Worm (Caenorhabditis elegans) whole organism, L4 larva: ENCODE measurements around the gene Y57G11B.2.

Experiments
- mdl-1 ChIP-seq, 2 experiments: fragments of 150-350 bp in 1 of 2; sonication (generic microtip) in 1 of 2; optimal IDR thresholded peaks; 2 replicates each; lab custom pipeline; 2014 to 2017; ENCODE audit warnings: missing biosample characterization in 2 of 2, missing genetic modification characterization in 2 of 2
- mep-1 ChIP-seq: fragments of 150-350 bp; sonication (generic microtip); optimal IDR thresholded peaks from 3 replicates; lab custom pipeline; 2014; ENCODE audit warnings: missing biosample characterization, missing genetic modification characterization
- pha-4 ChIP-seq, 2 experiments: fragments of 150-350 bp in 1 of 2; fragments of 200-800 bp in 1 of 2; sonication (Bioruptor generic) in 1 of 2; IDR thresholded peaks in 1 of 2; optimal IDR thresholded peaks in 1 of 2; 2 replicates each; pipeline versions ENCODE4 v1.3.6 to Lab custom; 2014 to 2022; ENCODE audit warnings: missing genetic modification characterization in 2 of 2, missing genetic modification reagents in 2 of 2, missing biosample characterization in 1 of 2, missing compliant biosample characterization in 1 of 2
- rbr-2 ChIP-seq: sonication (generic microtip); optimal IDR thresholded peaks from 2 replicates; lab custom pipeline; 2016; ENCODE audit warnings: missing genotype, missing genetic modification characterization, missing compliant biosample characterization
- snpc-4 ChIP-seq: fragments of 150-350 bp; optimal IDR thresholded peaks from 2 replicates; lab custom pipeline; 2014; ENCODE audit warnings: missing biosample characterization, missing genetic modification characterization

- TF ChIP-seq rbr-2 (tag; lab: Kevin White, UChicago) (no peak), pha-4 (GFP tag; IDR thresholded peaks at IDR 0.05; lab: Robert Waterston, UW) (no peak), pha-4 (tag; optimal IDR thresholded peaks at IDR 0.05; lab: Kevin White, UChicago) (no peak), mdl-1 (tag; optimal IDR thresholded peaks at IDR 0.05; lab: Kevin White, UChicago) (no peak), mep-1 (tag; lab: Kevin White, UChicago) (no peak), snpc-4 (tag; lab: Kevin White, UChicago) (no peak)
Measured at ce11 chrIV:14587589-14587988, 22.4 kb downstream of the Y57G11B.2 start.
